Worm (Caenorhabditis elegans): ENCODE data around the gene npax-3.

DNA sequence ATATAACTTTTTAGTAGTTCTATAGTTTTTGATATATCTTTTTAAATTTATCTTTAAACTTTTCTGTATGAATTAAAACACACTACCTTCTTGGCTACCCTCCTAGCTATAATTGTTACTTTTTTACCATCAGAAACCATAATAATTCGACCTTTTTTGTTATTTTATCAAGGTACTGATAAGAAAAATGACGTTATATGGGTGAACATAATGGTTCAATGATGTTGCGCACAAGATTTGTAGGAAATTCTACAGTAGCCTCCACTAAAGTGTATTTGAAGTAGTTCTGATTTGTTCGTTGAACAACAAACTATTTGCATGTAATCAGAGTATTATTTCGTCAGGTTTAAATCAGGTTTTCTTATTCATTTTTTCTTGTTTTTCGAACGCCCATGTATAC is 29.3 kb downstream of the npax-3 start:
- no peak for TF ChIP-seq atf-7 (tag; optimal IDR thresholded peaks at IDR 0.05)
- TF ChIP-seq lin-40 (tag; optimal IDR thresholded peaks at IDR 0.05) = no peak

All from whole organism, young adult.